Worm (Caenorhabditis elegans): ENCODE results near the gene K05F1.10.

K05F1.10 gene

ce11 chrII:5797348-5797977 is 7.8 kb downstream of the K05F1.10 start, which contains the start of the genes msp-63 and msp-142:
Gene msp-63, minus strand, starts transcription at chrII:5797448.
Gene msp-142, plus strand, starts transcription at chrII:5797927.
- TF ChIP-seq nhr-77 (tag; optimal IDR thresholded peaks at IDR 0.05), result no peak
- no peak for TF ChIP-seq dsc-1 (tag; optimal IDR thresholded peaks at IDR 0.05)
- no peak for TF ChIP-seq zip-4 (GFP tag; optimal IDR thresholded peaks at IDR 0.05)
- no peak for TF ChIP-seq isw-1 (GFP tag; IDR thresholded peaks at IDR 0.05)
- TF ChIP-seq lir-3 (tag; optimal IDR thresholded peaks at IDR 0.05; ENCODE audit: poor library complexity), result no peak
- TF ChIP-seq lin-14 (GFP tag; optimal IDR thresholded peaks at IDR 0.05), result no peak
- no peak for TF ChIP-seq ceh-82 (tag; optimal IDR thresholded peaks at IDR 0.05)
- no peak for TF ChIP-seq aly-2 (tag; optimal IDR thresholded peaks at IDR 0.05)
- TF ChIP-seq jun-1 (tag; optimal IDR thresholded peaks at IDR 0.05), result no peak
- no peak for TF ChIP-seq elt-3 (tag; optimal IDR thresholded peaks at IDR 0.05)
- TF ChIP-seq unc-30 (tag; optimal IDR thresholded peaks at IDR 0.05), result no peak
- no peak for TF ChIP-seq unc-86 (tag; optimal IDR thresholded peaks at IDR 0.05)
- TF ChIP-seq tlp-1 (tag; optimal IDR thresholded peaks at IDR 0.05), result no peak
- TF ChIP-seq rnt-1 (tag; optimal IDR thresholded peaks at IDR 0.05), result no peak

ce11 chrII:5794195-5794594 is 11.1 kb downstream of the K05F1.10 start, which contains the start of gene acdh-8:
Gene acdh-8, plus strand, starts transcription at chrII:5794495.
- no peak for TF ChIP-seq lin-15B (tag; optimal IDR thresholded peaks at IDR 0.05)
- TF ChIP-seq unc-62 (GFP tag; optimal IDR thresholded peaks at IDR 0.05), result no peak
- TF ChIP-seq lsy-2 (tag; optimal IDR thresholded peaks at IDR 0.05), result no peak
- no peak for TF ChIP-seq nhr-12 (tag; optimal IDR thresholded peaks at IDR 0.05)
- TF ChIP-seq efl-3 (GFP tag; optimal IDR thresholded peaks at IDR 0.05), result no peak
- TF ChIP-seq nhr-71 (tag; optimal IDR thresholded peaks at IDR 0.05), result no peak
- no peak for TF ChIP-seq zag-1 (tag; optimal IDR thresholded peaks at IDR 0.05)
- TF ChIP-seq dsc-1 (tag; optimal IDR thresholded peaks at IDR 0.05), result no peak

DNA sequence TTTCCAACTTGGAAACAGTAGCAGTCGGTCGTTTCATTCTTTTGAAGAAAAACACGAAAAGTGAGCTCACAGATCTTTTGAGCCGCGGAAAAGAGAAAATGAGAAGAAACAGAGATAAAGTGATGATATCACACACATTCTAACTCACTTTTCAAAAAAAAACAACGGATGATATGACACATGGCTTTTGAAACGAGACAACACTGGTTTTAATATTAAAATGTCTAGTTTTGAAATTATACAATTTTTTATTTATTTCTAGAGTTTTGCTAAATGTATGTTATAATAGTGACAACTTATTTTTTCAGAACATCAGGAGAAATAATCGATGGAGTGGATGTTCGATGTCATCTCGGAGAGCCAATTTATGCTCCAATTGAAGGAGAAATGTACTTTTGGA is 12.8 kb downstream of the K05F1.10 start, which contains the start of gene K05F1.14:
Gene K05F1.14 (minus strand): TSS at position 101 of the 400 bp plus-strand sequence.
- TF ChIP-seq ceh-63 (GFP tag; optimal IDR thresholded peaks at IDR 0.05) (no peak), nhr-90 (tag; optimal IDR thresholded peaks at IDR 0.05; ENCODE audit: poor library complexity) (no peak), unc-130 (tag; optimal IDR thresholded peaks at IDR 0.05) (no peak), ceh-82 (tag; optimal IDR thresholded peaks at IDR 0.05) (no peak), ztf-4 (tag; optimal IDR thresholded peaks at IDR 0.05) (no peak), nhr-76 (tag; optimal IDR thresholded peaks at IDR 0.05) (no peak), nhr-11 (tag; optimal IDR thresholded peaks at IDR 0.05) (no peak), ces-1 (GFP tag; optimal IDR thresholded peaks at IDR 0.05) (no peak), nhr-71 (tag; optimal IDR thresholded peaks at IDR 0.05) (no peak), efl-3 (GFP tag; optimal IDR thresholded peaks at IDR 0.05) (no peak), tlp-1 (tag; optimal IDR thresholded peaks at IDR 0.05) (no peak), egl-27 (tag; optimal IDR thresholded peaks at IDR 0.05) (no peak), lin-15B (tag; optimal IDR thresholded peaks at IDR 0.05) (no peak), blmp-1 (tag; optimal IDR thresholded peaks at IDR 0.05) (no peak)

DNA sequence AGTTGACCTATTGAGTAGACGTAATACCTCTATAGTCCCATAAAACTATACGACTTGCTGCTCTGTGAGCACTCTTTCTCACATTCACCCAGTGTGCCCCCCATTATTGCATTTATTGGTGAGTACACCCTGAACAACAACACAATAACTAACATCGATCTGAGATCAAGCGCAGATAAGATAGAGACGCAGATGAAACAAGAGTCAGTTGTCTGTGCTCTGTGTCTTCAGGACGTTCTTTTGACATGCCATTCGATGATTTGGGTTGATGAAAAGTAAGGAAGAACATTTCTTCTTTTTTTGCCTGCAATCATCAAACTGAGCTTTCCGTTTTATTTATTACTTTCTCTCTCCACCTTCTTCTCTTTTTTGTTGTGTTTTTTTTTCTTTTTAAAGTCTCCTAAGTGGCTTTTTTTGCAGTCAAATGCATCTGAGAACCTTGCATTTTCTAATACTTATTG is 14.9 kb downstream of the K05F1.10 start, which contains the start of gene lect-2:
Gene lect-2 (plus strand): TSS at position 411 of the 461 bp plus-strand sequence.
- TF ChIP-seq lin-14 (GFP tag; optimal IDR thresholded peaks at IDR 0.05) (peak; percentile 58), pag-3 (tag; optimal IDR thresholded peaks at IDR 0.05; ENCODE audit: borderline replicate concordance, insufficient read depth) (peak; percentile 89), unc-130 (tag; optimal IDR thresholded peaks at IDR 0.05) (no peak), aha-1 (tag; optimal IDR thresholded peaks at IDR 0.05) (no peak), jun-1 (tag; optimal IDR thresholded peaks at IDR 0.05) (no peak), fos-1 (tag; optimal IDR thresholded peaks at IDR 0.05) (no peak), efl-1 (optimal IDR thresholded peaks at IDR 0.05) (no peak), efl-1 (GFP tag; optimal IDR thresholded peaks at IDR 0.05 in 1 of 2) (peak in 1 of 2 experiments; percentile 42), rnt-1 (tag; optimal IDR thresholded peaks at IDR 0.05) (peak; percentile 36), nhr-71 (tag; optimal IDR thresholded peaks at IDR 0.05) (peak; percentile 0), C34B4.2 (tag; optimal IDR thresholded peaks at IDR 0.05) (no peak), alr-1 (tag; optimal IDR thresholded peaks at IDR 0.05; ENCODE audit: borderline replicate concordance) (no peak), Y116A8C.19 (tag; optimal IDR thresholded peaks at IDR 0.05; ENCODE audit: borderline replicate concordance) (no peak)

Data from whole organism, L1 larva.